Worm (Caenorhabditis elegans): Measurements from ENCODE around the gene F46B6.12.

The F46B6.12 gene

ce11 chrV:9730743-9731706 is 44.6 kb downstream of the F46B6.12 start (continued):
- TF ChIP-seq ces-1 (GFP tag; optimal IDR thresholded peaks at IDR 0.05) (peak; percentile 41), fos-1 (tag; optimal IDR thresholded peaks at IDR 0.05) (peak; percentile 29), mdl-1 (tag; optimal IDR thresholded peaks at IDR 0.05) (peak; percentile 96 to 98), skn-1 (tag; optimal IDR thresholded peaks at IDR 0.05) (no peak), mdt-29 (GFP tag; IDR thresholded peaks at IDR 0.05) (peak; percentile 30; the same call in 1 of the 2 replicates), ctbp-1 (GFP tag; IDR thresholded peaks at IDR 0.05) (peak; percentile 94), hif-1 (tag; optimal IDR thresholded peaks at IDR 0.05) (peak; percentile 61 to 93), nhr-111 (GFP tag; optimal IDR thresholded peaks at IDR 0.05) (no peak), T20F7.1 (GFP tag; optimal IDR thresholded peaks at IDR 0.05) (peak; percentile 82), Y5F2A.4 (GFP tag; optimal IDR thresholded peaks at IDR 0.05) (peak; percentile 4), lin-15B (tag; optimal IDR thresholded peaks at IDR 0.05) (no peak), cey-2 (tag; optimal IDR thresholded peaks at IDR 0.05; ENCODE audit: borderline replicate concordance, insufficient read depth) (peak; percentile 76), set-16 (GFP tag; IDR thresholded peaks at IDR 0.05) (peak; percentile 94), mxl-2 (GFP tag; conservative IDR thresholded peaks at IDR 0.05) (0 out of 2 replicates have a peak, but pooled peaks have one; percentile 61), pha-4 (GFP tag; IDR thresholded peaks at IDR 0.05) (peak; percentile 83), pha-4 (tag; optimal IDR thresholded peaks at IDR 0.05) (peak; percentile 70), nhr-25 (tag; optimal IDR thresholded peaks at IDR 0.05; ENCODE audit: borderline replicate concordance, insufficient read depth) (peak; percentile 95), sdz-12 (GFP tag; optimal IDR thresholded peaks at IDR 0.05) (peak; percentile 87), nhr-41 (GFP tag; IDR thresholded peaks at IDR 0.05) (no peak), zip-2 (tag; optimal IDR thresholded peaks at IDR 0.05) (no peak), mes-2 (tag; optimal IDR thresholded peaks at IDR 0.05; ENCODE audit: poor library complexity, severe bottlenecking) (peak; percentile 63), unc-130 (GFP tag; optimal IDR thresholded peaks at IDR 0.05) (no peak), nhr-48 (tag; optimal IDR thresholded peaks at IDR 0.05) (peak; percentile 90), nhr-76 (tag; optimal IDR thresholded peaks at IDR 0.05) (peak; percentile 48), saeg-2 (GFP tag; IDR thresholded peaks at IDR 0.05) (peak; percentile 75; the same call in 1 of the 2 replicates), spr-1 (tag; optimal IDR thresholded peaks at IDR 0.05) (peak; percentile 89), snpc-4 (tag; optimal IDR thresholded peaks at IDR 0.05) (no peak), ama-1 (optimal IDR thresholded peaks at IDR 0.05) (peak; percentile 100), nhr-6 (tag; optimal IDR thresholded peaks at IDR 0.05) (peak; percentile 78), egl-43 (GFP tag; IDR thresholded peaks at IDR 0.05) (peak; percentile 93), arid-1 (GFP tag; conservative IDR thresholded peaks at IDR 0.05) (no peak), nhr-10 (tag; optimal IDR thresholded peaks at IDR 0.05) (peak; percentile 95), tra-1 (GFP tag; IDR thresholded peaks at IDR 0.05) (peak; percentile 83), F37D6.2 (tag; optimal IDR thresholded peaks at IDR 0.05) (peak; percentile 90), attf-4 (tag; optimal IDR thresholded peaks at IDR 0.05) (no peak), lin-39 (tag; optimal IDR thresholded peaks at IDR 0.05) (no peak), hmg-1.1 (GFP tag; IDR thresholded peaks at IDR 0.05) (peak; percentile 93), ceh-82 (tag; optimal IDR thresholded peaks at IDR 0.05) (no peak), dmd-6 (GFP tag; IDR thresholded peaks at IDR 0.05) (peak; percentile 93), lin-38 (GFP tag; IDR thresholded peaks at IDR 0.05) (peak; percentile 68), nhr-237 (tag; optimal IDR thresholded peaks at IDR 0.05) (peak; percentile 29), zip-11 (GFP tag; IDR thresholded peaks at IDR 0.05) (no peak), nhr-11 (tag; optimal IDR thresholded peaks at IDR 0.05) (peak; percentile 97), dmd-9 (GFP tag; IDR thresholded peaks at IDR 0.05) (peak; percentile 64; the same call in 1 of the 2 replicates), mxl-3 (GFP tag; optimal IDR thresholded peaks at IDR 0.05) (peak; percentile 99), unc-62 (GFP tag; optimal IDR thresholded peaks at IDR 0.05 in 1 of 2) (peak; percentile 66 to 99), unc-62 (tag; optimal IDR thresholded peaks at IDR 0.05) (peak; percentile 75), ztf-11 (tag; optimal IDR thresholded peaks at IDR 0.05) (no peak), F49E8.2 (tag; optimal IDR thresholded peaks at IDR 0.05; ENCODE audit: borderline replicate concordance) (no peak)
